Worm (Caenorhabditis elegans) whole organism, L4/young adult: ENCODE data around the gene ZK354.6.
"Not testable (repeated sequence)": the region's sequence is repeated elsewhere in the genome, so short reads cannot be mapped to it uniquely, and the experiment has no call there.

Experiments used
- dao-5 ChIP-seq: sonication (generic microtip); optimal IDR thresholded peaks from 2 replicates; lab custom pipeline; 2016; ENCODE audit warnings: missing genotype, missing genetic modification characterization, moderate library complexity, missing compliant biosample characterization
- him-1 ChIP-seq: sonication (generic microtip); optimal IDR thresholded peaks from 2 replicates; lab custom pipeline; 2016; ENCODE audit warnings: missing genotype, missing genetic modification reagents, missing genetic modification characterization, missing compliant biosample characterization

- not testable (repeated sequence) for TF ChIP-seq dao-5; him-1 (tag; lab: Kevin White, UChicago)
Measured at ce11 chrIV:5295240-5295639, 2.1 kb downstream of the ZK354.6 start, which contains the start of gene msp-51.
